Fruit fly (Drosophila melanogaster) whole organism, wandering third instar larva: ENCODE results near the gene CG12035.

Experiments
- Myc ChIP-seq: fragments of >200 bp; optimal IDR thresholded peaks from 2 replicates; lab custom pipeline; 2017
- Rel ChIP-seq, 2 experiments: fragments of 200-800 bp; sonication (Bioruptor generic) in 1 of 2; optimal IDR thresholded peaks; 2 replicates in 1 of 2; 3 replicates in 1 of 2; lab custom pipeline; 2016 to 2019; ENCODE audit warnings: mild to moderate bottlenecking in 2 of 2, missing biosample characterization in 2 of 2, missing genetic modification characterization in 2 of 2, moderate library complexity in 1 of 2
- lola ChIP-seq: fragments of >200 bp; optimal IDR thresholded peaks from 2 replicates; lab custom pipeline; 2017; ENCODE audit warnings: missing biosample characterization, missing genetic modification characterization
- psq ChIP-seq: fragments of 200-800 bp; sonication (Bioruptor generic); optimal IDR thresholded peaks from 3 replicates; lab custom pipeline; 2017; ENCODE audit warnings: missing biosample characterization, mild to moderate bottlenecking, missing genetic modification characterization, moderate library complexity
- sage ChIP-seq: fragments of 200-800 bp; sonication (Bioruptor generic); optimal IDR thresholded peaks from 2 replicates; lab custom pipeline; 2016; ENCODE audit warnings: missing biosample characterization, mild to moderate bottlenecking, missing genetic modification characterization

- TF ChIP-seq sage (peak; percentile 1), Rel (GFP tag; optimal IDR thresholded peaks at IDR 0.05; lab: Kevin White, UChicago) (no peak), Rel (tag; optimal IDR thresholded peaks at IDR 0.05; lab: Kevin White, UChicago) (no peak), psq (GFP tag; lab: Kevin White, UChicago) (peak; percentile 50), Myc (lab: Kevin White, UChicago) (no peak), lola (no peak)
Measured at dm6 chr3L:1683091-1683490, 41.1 kb upstream of the CG12035 start.
